Worm (Caenorhabditis elegans): ENCODE data around the gene ecps-1.

ecps-1 gene

DNA sequence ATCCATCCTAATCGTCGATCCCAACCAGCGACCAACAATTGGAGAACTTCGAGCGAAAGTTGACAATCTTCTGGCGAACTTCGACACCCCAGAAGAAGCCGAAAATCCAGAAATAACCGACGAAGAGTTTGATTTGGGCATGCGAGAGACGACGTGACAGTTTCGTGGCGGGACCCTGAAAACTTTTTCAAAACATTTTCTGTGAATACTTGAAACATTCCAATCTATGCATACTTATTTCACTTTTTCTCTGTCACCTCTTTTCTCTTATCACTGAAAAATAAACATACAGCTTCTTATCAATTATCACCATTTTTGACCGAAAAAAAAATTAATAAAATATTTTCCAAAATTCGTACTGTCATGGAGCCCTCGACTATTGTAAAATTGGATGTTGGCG lies 21.6 kb upstream of the ecps-1 start, which contains the start of gene D2045.8:
TSS of gene D2045.8 (plus strand) at position 301 of the 400 bp plus-strand sequence.
- TF ChIP-seq tra-4 (tag; optimal IDR thresholded peaks at IDR 0.05) (no peak), hnd-1 (tag; optimal IDR thresholded peaks at IDR 0.05) (no peak), flt-1 (GFP tag; IDR thresholded peaks at IDR 0.05) (no peak), hmg-4 (GFP tag; optimal IDR thresholded peaks at IDR 0.05) (no peak)

DNA sequence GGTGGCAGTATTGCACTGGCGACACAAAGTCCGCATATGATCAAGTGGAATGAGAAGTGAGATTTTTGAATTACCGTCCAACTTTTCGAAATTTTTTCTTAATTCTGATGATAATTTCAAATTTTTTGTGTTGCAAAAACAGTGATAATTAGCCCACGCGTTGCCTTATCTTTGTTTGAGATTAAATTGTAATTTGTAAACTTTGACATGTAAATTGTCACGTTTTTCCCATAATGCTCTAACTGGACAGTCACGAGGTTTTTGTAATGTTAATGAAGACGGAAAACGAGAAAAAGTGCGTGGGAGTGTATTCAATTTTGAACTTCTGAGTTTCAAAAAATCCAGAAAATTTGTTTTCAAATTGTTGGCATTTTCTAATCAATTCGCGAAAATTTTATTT lies 21.1 kb upstream of the ecps-1 start:
- TF ChIP-seq tbx-11 (GFP tag; IDR thresholded peaks at IDR 0.05): no peak
- TF ChIP-seq ama-1 (optimal IDR thresholded peaks at IDR 0.05): no peak
- TF ChIP-seq tra-4 (tag; optimal IDR thresholded peaks at IDR 0.05): no peak
- no peak for TF ChIP-seq sea-1 (GFP tag; conservative IDR thresholded peaks at IDR 0.05)

DNA sequence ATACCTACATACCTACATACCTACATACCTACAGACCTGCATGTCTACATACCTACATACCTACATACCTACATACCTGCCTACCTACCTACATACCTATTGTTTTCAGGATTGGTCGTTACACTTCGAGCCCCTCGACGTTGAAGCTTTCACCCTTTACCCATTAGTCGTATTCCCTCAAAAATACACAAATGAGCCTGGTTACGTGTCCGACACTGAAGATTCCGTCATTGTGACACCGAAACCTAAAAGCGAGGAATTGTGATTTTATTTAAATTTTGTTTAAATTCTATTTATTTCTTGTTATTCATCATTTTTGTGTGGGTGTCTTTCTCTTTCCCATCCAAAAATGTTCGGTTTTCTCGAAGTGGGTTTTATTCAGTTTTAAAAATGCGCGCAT lies 18.8 kb upstream of the ecps-1 start, which contains the start of gene D2045.7:
TSS of gene D2045.7 (plus strand) at position 301 of the 400 bp plus-strand sequence.
- TF ChIP-seq hnd-1 (tag; optimal IDR thresholded peaks at IDR 0.05): no peak
- TF ChIP-seq tbx-11 (GFP tag; IDR thresholded peaks at IDR 0.05): no peak
- no peak for TF ChIP-seq ceh-36 (tag; optimal IDR thresholded peaks at IDR 0.05)
- no peak for TF ChIP-seq ets-7 (tag; optimal IDR thresholded peaks at IDR 0.05)
- no peak for TF ChIP-seq sea-1 (GFP tag; conservative IDR thresholded peaks at IDR 0.05)
- TF ChIP-seq tra-4 (tag; optimal IDR thresholded peaks at IDR 0.05): no peak
- TF ChIP-seq F13C5.2 (tag; optimal IDR thresholded peaks at IDR 0.05): no peak
- no peak for TF ChIP-seq ceh-13 (GFP tag; optimal IDR thresholded peaks at IDR 0.05)
- TF ChIP-seq tbx-37 (GFP tag; conservative IDR thresholded peaks at IDR 0.05): no peak
- no peak for TF ChIP-seq pes-1 (GFP tag; IDR thresholded peaks at IDR 0.05)
- TF ChIP-seq hmg-4 (GFP tag; optimal IDR thresholded peaks at IDR 0.05): no peak

DNA sequence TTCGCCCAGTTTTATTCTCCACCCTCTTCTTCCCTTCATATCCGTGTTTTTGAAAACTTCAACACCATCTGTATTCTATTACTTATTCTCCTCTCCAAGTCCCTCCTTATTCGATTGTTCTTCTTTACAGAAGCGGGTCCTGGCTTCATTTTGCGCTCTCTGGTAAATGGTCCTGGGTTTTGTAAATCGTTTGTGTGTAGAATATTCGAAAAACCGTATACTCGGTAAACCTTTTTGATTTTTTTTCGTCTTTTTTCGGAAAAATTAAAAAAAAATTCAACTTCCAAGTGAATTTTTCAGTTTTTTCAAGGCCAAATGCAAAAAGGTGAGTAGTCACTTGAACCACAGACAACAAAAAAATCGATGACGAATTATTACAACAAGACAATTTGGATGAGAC lies 14.6 kb upstream of the ecps-1 start, which contains the start of gene D2045.9:
TSS of gene D2045.9 (plus strand) at position 301 of the 400 bp plus-strand sequence.
- TF ChIP-seq aly-1 (tag; optimal IDR thresholded peaks at IDR 0.05): no peak
- TF ChIP-seq sea-1 (GFP tag; conservative IDR thresholded peaks at IDR 0.05): no peak
- no peak for TF ChIP-seq pes-1 (GFP tag; IDR thresholded peaks at IDR 0.05)
- TF ChIP-seq ama-1 (optimal IDR thresholded peaks at IDR 0.05): no peak
- no peak for TF ChIP-seq hnd-1 (tag; optimal IDR thresholded peaks at IDR 0.05)
- no peak for TF ChIP-seq flt-1 (GFP tag; IDR thresholded peaks at IDR 0.05)

DNA sequence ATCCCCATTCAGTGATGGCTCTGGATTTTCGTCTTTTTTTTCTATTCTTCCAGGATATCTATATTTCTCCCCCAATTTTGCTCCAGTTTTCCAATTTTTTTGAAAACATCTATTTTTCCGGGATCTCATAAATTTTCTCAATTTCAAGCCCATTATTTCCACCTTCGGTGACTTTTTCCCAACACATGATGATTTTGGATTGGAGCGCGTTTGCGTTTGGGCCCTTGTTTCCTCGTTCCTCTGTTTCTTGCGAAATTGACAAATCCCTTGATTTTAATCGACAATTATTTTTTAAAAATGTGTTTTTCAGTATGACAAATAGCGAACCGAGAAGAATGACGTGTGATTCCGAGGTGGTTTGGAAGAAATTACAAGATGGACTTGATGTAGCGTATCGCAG lies 10.6 kb upstream of the ecps-1 start, which contains the start of gene cul-1:
TSS of gene cul-1 (plus strand) at position 311 of the 400 bp plus-strand sequence.
- TF ChIP-seq ceh-36 (tag; optimal IDR thresholded peaks at IDR 0.05) (no peak), B0310.2 (tag; optimal IDR thresholded peaks at IDR 0.05) (no peak), pes-1 (GFP tag; IDR thresholded peaks at IDR 0.05) (no peak), hnd-1 (tag; optimal IDR thresholded peaks at IDR 0.05) (no peak), ama-1 (optimal IDR thresholded peaks at IDR 0.05) (no peak)

DNA sequence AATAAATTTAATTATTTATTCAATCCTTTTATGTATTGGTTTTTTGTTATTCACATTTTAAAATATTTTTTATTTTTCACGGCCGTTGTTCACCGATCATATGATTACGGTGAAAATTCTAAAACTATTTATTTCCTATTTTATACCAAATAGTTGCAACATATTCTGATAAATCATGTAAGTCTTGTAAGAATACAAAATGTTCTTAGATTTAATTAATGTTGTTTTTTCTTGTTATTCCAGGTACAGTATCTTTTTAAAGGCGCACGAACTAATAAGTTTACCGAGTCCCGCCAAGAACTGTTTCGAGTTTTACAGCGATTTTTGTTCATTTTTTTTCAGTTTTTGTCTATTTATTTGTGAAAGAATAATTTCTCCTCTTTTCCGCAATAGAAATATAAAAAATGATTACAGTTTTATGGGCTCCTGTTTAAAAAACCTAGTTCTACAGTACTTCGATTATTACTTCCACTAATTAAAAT lies 9.3 kb upstream of the ecps-1 start, which contains the start of gene D2045.5:
TSS of gene D2045.5 (minus strand) at position 51 of the 482 bp plus-strand sequence.
- no peak for TF ChIP-seq pes-1 (GFP tag; IDR thresholded peaks at IDR 0.05)
- no peak for TF ChIP-seq ceh-36 (tag; optimal IDR thresholded peaks at IDR 0.05)
- TF ChIP-seq flt-1 (GFP tag; IDR thresholded peaks at IDR 0.05): no peak
- TF ChIP-seq aly-1 (tag; optimal IDR thresholded peaks at IDR 0.05): no peak
- no peak for TF ChIP-seq F13C5.2 (tag; optimal IDR thresholded peaks at IDR 0.05)

DNA sequence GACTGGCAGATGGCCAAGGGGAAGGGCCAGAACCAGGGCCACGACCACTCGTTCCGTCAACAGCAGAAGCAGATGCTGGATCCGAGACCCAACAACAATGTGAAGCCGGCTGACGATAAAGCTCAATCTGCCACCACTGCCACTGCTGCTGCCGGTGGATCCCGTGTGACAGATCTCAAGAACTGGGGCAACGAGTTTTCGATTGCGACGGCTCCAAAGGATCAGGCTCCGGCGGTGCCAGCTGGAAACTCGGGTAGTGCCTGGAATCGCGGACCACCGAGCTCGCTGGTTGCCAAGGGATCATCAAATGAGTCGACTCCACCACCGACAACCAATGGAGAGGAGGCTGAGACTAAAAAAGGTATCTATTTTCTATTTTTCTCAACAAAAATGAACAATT lies 4.1 kb upstream of the ecps-1 start:
- no peak for TF ChIP-seq aly-1 (tag; optimal IDR thresholded peaks at IDR 0.05)
- no peak for TF ChIP-seq tbx-11 (GFP tag; IDR thresholded peaks at IDR 0.05)
- TF ChIP-seq B0310.2 (tag; optimal IDR thresholded peaks at IDR 0.05): no peak
- TF ChIP-seq tbx-37 (GFP tag; conservative IDR thresholded peaks at IDR 0.05): no peak
- no peak for TF ChIP-seq F13C5.2 (tag; optimal IDR thresholded peaks at IDR 0.05)
- no peak for TF ChIP-seq hmg-4 (GFP tag; optimal IDR thresholded peaks at IDR 0.05)
- no peak for TF ChIP-seq hnd-1 (tag; optimal IDR thresholded peaks at IDR 0.05)

DNA sequence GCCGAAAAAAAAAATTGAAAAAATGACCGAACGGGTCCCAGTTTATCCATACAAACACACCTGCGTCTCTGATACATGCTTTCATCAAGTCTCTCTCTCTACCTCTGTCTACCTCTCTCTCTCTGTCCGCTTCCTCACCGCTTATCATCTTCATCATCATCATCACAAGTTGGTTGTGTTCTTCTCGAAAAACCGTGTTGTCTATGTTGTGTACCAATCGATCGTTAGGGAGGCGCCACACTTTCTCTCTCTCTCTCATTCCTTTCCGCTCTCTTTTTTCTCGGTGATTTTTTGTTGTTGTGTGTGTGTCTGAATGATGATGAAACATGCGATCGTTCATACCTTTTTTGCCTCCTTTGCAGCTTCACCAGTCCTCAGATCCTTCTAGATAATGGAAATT lies 3.3 kb upstream of the ecps-1 start:
- no peak for TF ChIP-seq sea-1 (GFP tag; conservative IDR thresholded peaks at IDR 0.05)
- no peak for TF ChIP-seq tbx-37 (GFP tag; conservative IDR thresholded peaks at IDR 0.05)
- no peak for TF ChIP-seq ceh-36 (tag; optimal IDR thresholded peaks at IDR 0.05)
- no peak for TF ChIP-seq pes-1 (GFP tag; IDR thresholded peaks at IDR 0.05)

DNA sequence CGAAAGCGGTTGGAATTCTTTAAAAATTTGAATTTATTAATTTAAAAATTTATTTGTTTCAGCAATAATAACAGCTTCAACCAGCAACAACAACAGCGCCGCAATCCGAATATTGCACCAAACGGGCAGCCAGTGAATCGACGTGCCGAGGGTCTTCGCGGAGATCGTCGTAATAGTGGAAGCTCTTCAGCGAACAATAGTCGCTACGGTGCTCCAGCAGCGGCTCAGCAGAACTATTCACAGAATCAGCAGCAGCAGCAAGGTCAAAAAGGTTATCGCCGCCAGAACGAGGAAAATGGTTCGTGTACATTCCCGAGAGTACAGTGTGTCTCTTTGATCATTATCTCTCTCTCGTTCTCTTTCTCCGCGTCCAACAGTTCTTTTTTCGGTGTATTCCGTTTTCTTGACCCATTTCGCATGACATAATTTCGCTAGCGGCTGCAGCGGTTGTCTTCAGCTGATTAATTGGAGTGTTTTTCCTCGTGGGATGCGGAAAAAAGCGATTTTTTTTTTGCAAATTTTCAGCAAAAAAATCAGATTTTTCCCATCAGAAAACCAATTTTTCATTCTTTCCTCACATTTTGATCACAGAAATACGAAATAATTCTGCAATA lies 2.7 kb upstream of the ecps-1 start:
- TF ChIP-seq hmbx-1 (tag; optimal IDR thresholded peaks at IDR 0.05) (no peak), tbx-11 (GFP tag; IDR thresholded peaks at IDR 0.05) (no peak), hnd-1 (tag; optimal IDR thresholded peaks at IDR 0.05) (no peak), ceh-36 (tag; optimal IDR thresholded peaks at IDR 0.05) (no peak), pes-1 (GFP tag; IDR thresholded peaks at IDR 0.05) (no peak), B0310.2 (tag; optimal IDR thresholded peaks at IDR 0.05) (no peak), hmg-4 (GFP tag; optimal IDR thresholded peaks at IDR 0.05) (no peak), ceh-13 (GFP tag; optimal IDR thresholded peaks at IDR 0.05) (no peak), tbx-37 (GFP tag; conservative IDR thresholded peaks at IDR 0.05) (no peak), aly-1 (tag; optimal IDR thresholded peaks at IDR 0.05) (no peak), tra-4 (tag; optimal IDR thresholded peaks at IDR 0.05) (no peak), ets-7 (tag; optimal IDR thresholded peaks at IDR 0.05) (no peak), scrt-1 (GFP tag; IDR thresholded peaks at IDR 0.05) (no peak), sea-1 (GFP tag; conservative IDR thresholded peaks at IDR 0.05) (no peak), F13C5.2 (tag; optimal IDR thresholded peaks at IDR 0.05) (no peak), flt-1 (GFP tag; IDR thresholded peaks at IDR 0.05) (no peak), ama-1 (optimal IDR thresholded peaks at IDR 0.05) (no peak)

Measured in whole organism, early embryonic.